Worm (Caenorhabditis elegans) whole organism, midembryonic: ENCODE measurements around the gene eat-17.

Experiments used
- cog-1 ChIP-seq: sonication (generic microtip); optimal IDR thresholded peaks from 2 replicates; lab custom pipeline; 2016; ENCODE audit warnings: missing genetic modification characterization, missing compliant biosample characterization
- klf-2 ChIP-seq: fragments of 200-800 bp; sonication (Bioruptor generic); conservative IDR thresholded peaks from 2 replicates; pipeline ENCODE4 v1.3.6; 2022; ENCODE audit warnings: missing genetic modification reagents, missing genetic modification characterization, missing compliant biosample characterization
- tab-1 ChIP-seq: fragments of 200-800 bp; sonication (Bioruptor generic); IDR thresholded peaks from 2 replicates; pipeline ENCODE4 v1.3.6; 2022; ENCODE audit warnings: missing genetic modification characterization, missing compliant biosample characterization
- ztf-29 ChIP-seq: fragments of 200-800 bp; sonication (Bioruptor generic); IDR thresholded peaks from 2 replicates; pipeline ENCODE4 v1.3.6; 2022; ENCODE audit warnings: missing genetic modification reagents, missing genetic modification characterization, missing compliant biosample characterization

- TF ChIP-seq ztf-29 (GFP tag; lab: Robert Waterston, UW) (no peak), klf-2 (no peak), cog-1 (no peak), tab-1 (no peak)
Measured at ce11 chrX:16411985-16412384, 4.7 kb downstream of the eat-17 start.
